Fruit fly (Drosophila melanogaster) whole organism, embryonic: ENCODE data around the gene dpr2.

Experiments used
- Aef1 ChIP-seq: fragments of 200-800 bp; sonication (Bioruptor generic); IDR thresholded peaks from 3 replicates; pipeline ENCODE4 v1.3.6; 2022; ENCODE audit warnings: missing biosample characterization, missing genetic modification characterization
- B-H2 ChIP-seq: fragments of 200-800 bp; sonication (Bioruptor generic); optimal IDR thresholded peaks from 2 replicates; lab custom pipeline; 2018; ENCODE audit warnings: missing biosample characterization, mild to moderate bottlenecking, missing genetic modification characterization
- Bgb ChIP-seq: fragments of 200-800 bp; sonication (Bioruptor generic); IDR thresholded peaks from 2 replicates; pipeline ENCODE4 v1.3.6; 2022; ENCODE audit warnings: missing biosample characterization, missing genetic modification characterization; ENCODE audit not compliant: partially characterized antibody
- CG1024 ChIP-seq: fragments of 200-800 bp; sonication (Bioruptor generic); IDR thresholded peaks from 2 replicates; pipeline ENCODE4 v1.3.6; 2022; ENCODE audit warnings: missing biosample characterization, missing genetic modification characterization
- CG12769 ChIP-seq: fragments of 200-800 bp; sonication (Bioruptor generic); optimal IDR thresholded peaks from 2 replicates; lab custom pipeline; 2019; ENCODE audit warnings: missing biosample characterization, mild to moderate bottlenecking, missing genetic modification characterization, moderate library complexity
- CG13287 ChIP-seq: fragments of 200-800 bp; sonication (Bioruptor generic); IDR thresholded peaks from 2 replicates; pipeline ENCODE4 v1.3.6; 2022; ENCODE audit warnings: missing biosample characterization, missing genetic modification characterization; ENCODE audit not compliant: partially characterized antibody
- CG15269 ChIP-seq: fragments of 200-800 bp; sonication (Bioruptor generic); optimal IDR thresholded peaks from 2 replicates; lab custom pipeline; 2018; ENCODE audit warnings: missing biosample characterization, mild to moderate bottlenecking, missing genetic modification characterization, moderate library complexity
- CG1603 ChIP-seq: fragments of 200-800 bp; sonication (Bioruptor generic); optimal IDR thresholded peaks from 2 replicates; lab custom pipeline; 2019; ENCODE audit warnings: missing biosample characterization, mild to moderate bottlenecking, missing genetic modification characterization, moderate library complexity
- CG2120 ChIP-seq: fragments of 200-800 bp; sonication (Bioruptor generic); optimal IDR thresholded peaks from 3 replicates; lab custom pipeline; 2016; ENCODE audit warnings: missing biosample characterization, missing genetic modification characterization
- CG3163 ChIP-seq: fragments of 200-800 bp; sonication (Bioruptor generic); optimal IDR thresholded peaks from 3 replicates; lab custom pipeline; 2016; ENCODE audit warnings: missing biosample characterization, missing genetic modification characterization
- CG42726 ChIP-seq: fragments of 200-800 bp; sonication (Bioruptor generic); IDR thresholded peaks from 2 replicates; pipeline ENCODE4 v1.3.6; 2022; ENCODE audit warnings: missing biosample characterization, missing genetic modification characterization; ENCODE audit not compliant: partially characterized antibody
- CG4282 ChIP-seq: fragments of 200-800 bp; sonication (Bioruptor generic); optimal IDR thresholded peaks from 2 replicates; lab custom pipeline; 2016; ENCODE audit warnings: missing biosample characterization, missing genetic modification characterization
- CG43689 ChIP-seq: fragments of 200-800 bp; sonication (Bioruptor generic); IDR thresholded peaks from 2 replicates; pipeline ENCODE4 v1.3.6; 2022; ENCODE audit warnings: missing biosample characterization, missing genetic modification characterization
- CG4707 ChIP-seq: fragments of 200-800 bp; sonication (Bioruptor generic); optimal IDR thresholded peaks from 2 replicates; lab custom pipeline; 2018; ENCODE audit warnings: missing biosample characterization, mild to moderate bottlenecking, missing genetic modification characterization, moderate library complexity
- CG4854 ChIP-seq: fragments of 200-800 bp; sonication (Bioruptor generic); optimal IDR thresholded peaks from 2 replicates; lab custom pipeline; 2016; ENCODE audit warnings: missing biosample characterization, missing genetic modification characterization, inconsistent platforms
- CG5180 ChIP-seq: fragments of 200-800 bp; sonication (Bioruptor generic); optimal IDR thresholded peaks from 3 replicates; lab custom pipeline; 2017; ENCODE audit warnings: missing biosample characterization, missing genetic modification characterization, mild to moderate bottlenecking, moderate library complexity, missing genetic modification reagents
- CG6272 ChIP-seq: fragments of 200-800 bp; sonication (Bioruptor generic); IDR thresholded peaks from 2 replicates; pipeline ENCODE4 v1.3.6; 2022; ENCODE audit warnings: missing biosample characterization, missing genetic modification characterization
- CG6689 ChIP-seq: fragments of 200-800 bp; sonication (Bioruptor generic); IDR thresholded peaks from 2 replicates; pipeline ENCODE4 v1.3.6; 2022; ENCODE audit warnings: missing biosample characterization, missing genetic modification characterization
- CG6854 ChIP-seq: fragments of 200-800 bp; sonication (Bioruptor generic); optimal IDR thresholded peaks from 3 replicates; lab custom pipeline; 2017; ENCODE audit warnings: missing biosample characterization, mild to moderate bottlenecking, missing genetic modification characterization
- CG7745 ChIP-seq: fragments of 200-800 bp; sonication (Bioruptor generic); optimal IDR thresholded peaks from 2 replicates; lab custom pipeline; 2018; ENCODE audit warnings: missing biosample characterization, mild to moderate bottlenecking, missing genetic modification characterization, moderate library complexity
- CG8089 ChIP-seq: fragments of 200-800 bp; sonication (Bioruptor generic); optimal IDR thresholded peaks from 3 replicates; lab custom pipeline; 2016; ENCODE audit warnings: missing biosample characterization, missing genetic modification characterization
- CG8281 ChIP-seq: fragments of 200-800 bp; sonication (Bioruptor generic); optimal IDR thresholded peaks from 2 replicates; lab custom pipeline; 2018; ENCODE audit warnings: missing biosample characterization, mild to moderate bottlenecking, missing genetic modification characterization, moderate library complexity
- CG8924 ChIP-seq: fragments of 200-800 bp; optimal IDR thresholded peaks from 3 replicates; lab custom pipeline; 2019; ENCODE audit warnings: missing biosample characterization, mild to moderate bottlenecking, missing genetic modification characterization, moderate library complexity
- CG8944 ChIP-seq: fragments of 200-800 bp; sonication (Bioruptor generic); optimal IDR thresholded peaks from 3 replicates; lab custom pipeline; 2016; ENCODE audit warnings: missing biosample characterization, missing genetic modification characterization
- CG9797 ChIP-seq: fragments of 200-800 bp; sonication (Bioruptor generic); optimal IDR thresholded peaks from 3 replicates; lab custom pipeline; 2018; ENCODE audit warnings: missing biosample characterization, mild to moderate bottlenecking, missing genetic modification characterization
- Fer1 ChIP-seq: fragments of 200-800 bp; sonication (Bioruptor generic); optimal IDR thresholded peaks from 2 replicates; lab custom pipeline; 2017; ENCODE audit warnings: missing biosample characterization, mild to moderate bottlenecking, missing genetic modification characterization
- H2.0 ChIP-seq: fragments of 200-800 bp; sonication (Bioruptor generic); IDR thresholded peaks from 2 replicates; pipeline ENCODE4 v1.3.6; 2022; ENCODE audit warnings: missing biosample characterization, missing genetic modification characterization
- Med ChIP-seq: fragments of 200-800 bp; sonication (Bioruptor generic); peaks from one replicate; lab custom pipeline; 2016; ENCODE audit warnings: missing biosample characterization, missing genetic modification characterization, mild to moderate bottlenecking, inconsistent platforms, moderate library complexity
- Neu2 ChIP-seq: fragments of 200-800 bp; sonication (Bioruptor generic); optimal IDR thresholded peaks from 3 replicates; lab custom pipeline; 2016; ENCODE audit warnings: missing biosample characterization, missing genetic modification characterization, borderline replicate concordance
- Sin3A ChIP-seq: fragments of >200 bp; optimal IDR thresholded peaks from 2 replicates; lab custom pipeline; 2018
- ap ChIP-seq: fragments of 200-800 bp; sonication (Bioruptor generic); IDR thresholded peaks from 2 replicates; pipeline ENCODE4 v1.3.6; 2022; ENCODE audit warnings: missing biosample characterization, missing genetic modification characterization
- bigmax ChIP-seq: fragments of 200-800 bp; sonication (Bioruptor generic); optimal IDR thresholded peaks from 2 replicates; lab custom pipeline; 2018; ENCODE audit warnings: missing biosample characterization, mild to moderate bottlenecking, missing genetic modification characterization
- croc ChIP-seq: fragments of 200-800 bp; sonication (Bioruptor generic); conservative IDR thresholded peaks from 3 replicates; pipeline ENCODE4 v1.3.6; 2022; ENCODE audit warnings: missing biosample characterization, missing genetic modification characterization
- dati ChIP-seq: fragments of 200-800 bp; sonication (Bioruptor generic); IDR thresholded peaks from 2 replicates; pipeline ENCODE4 v1.3.6; 2022; ENCODE audit warnings: missing biosample characterization, missing genetic modification characterization
- dimm ChIP-seq: fragments of 200-800 bp; sonication (Bioruptor generic); IDR thresholded peaks from 2 replicates; pipeline ENCODE4 v1.3.6; 2022; ENCODE audit warnings: missing biosample characterization, missing genetic modification characterization
- dmrt11E ChIP-seq: fragments of 200-800 bp; sonication (Bioruptor generic); optimal IDR thresholded peaks from 3 replicates; lab custom pipeline; 2018; ENCODE audit warnings: missing biosample characterization, mild to moderate bottlenecking, missing genetic modification characterization, moderate library complexity
- ftz-f1 ChIP-seq: fragments of 200-800 bp; sonication (Bioruptor generic); optimal IDR thresholded peaks from 2 replicates; lab custom pipeline; 2016; ENCODE audit warnings: missing biosample characterization, missing genetic modification characterization
- odd ChIP-seq: fragments of 200-800 bp; sonication (Bioruptor generic); optimal IDR thresholded peaks from 2 replicates; lab custom pipeline; 2017; ENCODE audit warnings: missing biosample characterization, mild to moderate bottlenecking, missing genetic modification characterization
- salm ChIP-seq: fragments of 200-800 bp; sonication (Bioruptor generic); optimal IDR thresholded peaks from 2 replicates; lab custom pipeline; 2018; ENCODE audit warnings: missing biosample characterization, mild to moderate bottlenecking, missing genetic modification characterization
- sna ChIP-seq: fragments of 200-800 bp; sonication (Bioruptor generic); IDR thresholded peaks from 2 replicates; pipeline ENCODE4 v1.3.6; 2022; ENCODE audit warnings: missing biosample characterization, missing genetic modification characterization; ENCODE audit not compliant: partially characterized antibody
- trh ChIP-seq: fragments of 200-800 bp; sonication (Bioruptor generic); optimal IDR thresholded peaks from 2 replicates; lab custom pipeline; 2016; ENCODE audit warnings: missing biosample characterization, missing genetic modification characterization
- tup ChIP-seq: fragments of 200-800 bp; sonication (Bioruptor generic); optimal IDR thresholded peaks from 2 replicates; lab custom pipeline; 2016; ENCODE audit warnings: missing biosample characterization, mild to moderate bottlenecking, missing genetic modification characterization, moderate library complexity
- zen2 ChIP-seq: fragments of 200-800 bp; sonication (Bioruptor generic); IDR thresholded peaks from 3 replicates; pipeline ENCODE4 v1.3.6; 2022; ENCODE audit warnings: missing biosample characterization, missing genetic modification characterization; ENCODE audit not compliant: partially characterized antibody

The dpr2 gene

dm6 chr2L:10970134-10970533 is 6.2 kb upstream of the dpr2 start, which contains the start of the genes Tmem214 and YL-1 (continued):
- TF ChIP-seq CG2120 (GFP tag; lab: Kevin White, UChicago) (peak; percentile 6), CG7745 (tag; lab: Kevin White, UChicago) (no peak), tup (GFP tag; lab: Kevin White, UChicago) (no peak), CG8089 (no peak), odd (no peak), CG9797 (GFP tag; lab: Kevin White, UChicago) (peak; percentile 90), ap (GFP tag; lab: Robert Waterston, UW) (no peak), CG6854 (GFP tag; lab: Kevin White, UChicago) (no peak), CG5180 (no peak), CG4854 (GFP tag; lab: Kevin White, UChicago) (no peak), CG42726 (GFP tag; lab: Robert Waterston, UW) (0 out of 2 replicates have a peak, but pooled peaks have one; percentile 6), CG4707 (GFP tag; lab: Kevin White, UChicago) (no peak), CG6689 (GFP tag; lab: Robert Waterston, UW) (no peak), CG43689 (no peak), CG3163 (GFP tag; lab: Kevin White, UChicago) (no peak), CG12769 (tag; lab: Kevin White, UChicago) (no peak), dati (no peak), Aef1 (GFP tag; lab: Robert Waterston, UW) (no peak), Sin3A (lab: Kevin White, UChicago) (peak; percentile 69), H2.0 (GFP tag; lab: Robert Waterston, UW) (no peak), CG1024 (GFP tag; lab: Robert Waterston, UW) (no peak), CG8924 (tag; lab: Kevin White, UChicago) (peak; percentile 39), ftz-f1 (no peak), CG8944 (GFP tag; lab: Kevin White, UChicago) (no peak), Neu2 (GFP tag; lab: Kevin White, UChicago) (no peak), salm (tag; lab: Kevin White, UChicago) (no peak), dmrt11E (no peak), CG6272 (no peak), CG8281 (no peak), sna (GFP tag; lab: Robert Waterston, UW) (peak; percentile 57; the same call in 1 of the 2 replicates), CG13287 (GFP tag; lab: Robert Waterston, UW) (peak; percentile 73), Fer1 (GFP tag; lab: Kevin White, UChicago) (peak; percentile 15), dimm (GFP tag; lab: Robert Waterston, UW) (no peak), croc (GFP tag; lab: Robert Waterston, UW) (no peak), Med (GFP tag; lab: Kevin White, UChicago) (peak; percentile 61), trh (GFP tag; lab: Kevin White, UChicago) (no peak), Bgb (GFP tag; lab: Robert Waterston, UW) (peak; percentile 42), CG1603 (tag; lab: Kevin White, UChicago) (peak; percentile 38), B-H2 (no peak), bigmax (GFP tag; lab: Kevin White, UChicago) (no peak), CG15269 (no peak), zen2 (GFP tag; lab: Robert Waterston, UW) (no peak), CG4282 (GFP tag; lab: Kevin White, UChicago) (no peak)
